Fruit fly (Drosophila melanogaster): ENCODE data around the gene CG33710.

CG33710 gene

DNA sequence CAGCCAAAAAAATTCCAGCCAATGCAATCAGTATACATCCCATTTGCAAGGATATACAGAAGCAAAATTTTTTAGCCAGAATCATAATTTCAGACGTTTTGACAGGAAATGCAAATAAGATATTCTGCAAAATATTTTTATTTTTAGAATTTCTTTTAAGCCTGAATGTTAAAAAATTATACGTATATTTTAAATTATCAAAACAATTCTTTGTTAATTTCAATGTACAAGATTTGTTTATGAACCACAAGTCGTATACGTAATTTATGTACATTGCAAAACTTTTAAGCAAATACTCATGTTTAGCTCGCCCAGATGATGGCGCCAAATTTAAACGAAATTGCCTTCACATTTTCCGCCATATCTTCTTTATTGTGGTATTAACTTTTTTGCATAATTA lies 1.8 kb upstream of the CG33710 start, which contains the start of gene CG42654:
CG42654 (minus strand) TSS at position 101 of the 400 bp plus-strand sequence.
- TF ChIP-seq CTCF (optimal IDR thresholded peaks at IDR 0.05) (no peak), CG8478 (optimal IDR thresholded peaks at IDR 0.05) (no peak)

DNA sequence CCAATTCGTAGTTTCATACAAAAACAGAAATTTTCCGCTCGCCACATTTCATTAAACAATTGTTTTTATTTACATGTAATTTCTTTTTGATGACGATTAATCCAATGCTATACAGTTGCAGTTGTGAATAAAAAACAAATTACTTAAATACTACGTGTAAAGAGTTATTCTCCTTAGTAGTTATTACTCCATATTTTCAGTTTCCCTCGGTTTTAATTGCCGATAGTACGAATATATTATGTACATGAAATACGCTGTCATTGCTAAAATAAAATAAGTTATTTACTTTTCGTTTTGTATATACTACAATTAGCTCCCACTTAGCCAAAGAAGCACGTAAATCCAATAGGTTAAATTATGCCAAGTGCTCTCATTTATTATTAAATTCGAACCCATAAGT lies 1.0 kb upstream of the CG33710 start, which contains the start of gene CG42655:
CG42655 (minus strand) TSS at position 101 of the 400 bp plus-strand sequence.
- TF ChIP-seq CTCF (optimal IDR thresholded peaks at IDR 0.05) (no peak), CG8478 (optimal IDR thresholded peaks at IDR 0.05) (no peak)

DNA sequence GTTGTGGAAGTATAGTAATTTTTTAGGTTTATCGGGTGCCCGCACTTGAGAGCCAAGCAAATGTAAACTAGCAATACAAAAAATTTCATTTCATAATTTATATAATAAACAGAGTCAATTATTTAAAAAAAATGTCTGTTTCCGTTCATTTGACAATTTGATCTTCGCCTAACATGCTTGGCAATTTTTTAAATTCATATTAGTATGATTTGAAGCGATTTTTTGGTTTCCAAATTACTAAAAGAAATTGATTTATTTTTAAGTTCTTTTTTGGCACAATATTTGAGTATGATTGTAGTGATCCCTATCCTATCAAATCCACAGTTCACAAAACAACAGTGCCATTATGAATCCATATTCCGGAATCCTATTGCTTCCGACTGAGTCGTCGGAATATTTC lies 722 bp downstream of the CG33710 start, which contains the start of gene CG34258:
CG34258 (minus strand) TSS at position 101 of the 400 bp plus-strand sequence.
- TF ChIP-seq CTCF (optimal IDR thresholded peaks at IDR 0.05), result no peak
- TF ChIP-seq CG8478 (optimal IDR thresholded peaks at IDR 0.05), result no peak

DNA sequence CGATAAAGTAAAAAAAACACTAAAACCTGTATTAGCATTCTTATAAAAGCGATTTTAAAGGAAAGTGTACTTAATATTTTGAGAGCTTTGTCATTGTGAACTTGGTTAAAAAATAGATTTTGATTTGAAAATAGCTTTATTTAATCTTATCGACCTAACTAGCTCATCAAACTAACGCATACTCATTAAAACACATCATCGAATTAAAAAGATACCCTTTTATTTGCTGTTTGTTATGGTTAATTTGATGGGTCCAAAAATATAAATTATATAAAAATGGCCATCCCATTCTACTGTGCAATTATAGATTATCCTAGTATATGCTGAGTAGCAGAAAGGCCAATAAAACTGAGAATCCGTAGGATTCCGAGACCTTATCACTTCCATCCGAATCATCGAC lies 1.6 kb downstream of the CG33710 start, which contains the start of gene CG32219:
CG32219 (minus strand) TSS at position 101 of the 400 bp plus-strand sequence.
- TF ChIP-seq CG8478 (optimal IDR thresholded peaks at IDR 0.05) (no peak), CTCF (optimal IDR thresholded peaks at IDR 0.05) (no peak)

DNA sequence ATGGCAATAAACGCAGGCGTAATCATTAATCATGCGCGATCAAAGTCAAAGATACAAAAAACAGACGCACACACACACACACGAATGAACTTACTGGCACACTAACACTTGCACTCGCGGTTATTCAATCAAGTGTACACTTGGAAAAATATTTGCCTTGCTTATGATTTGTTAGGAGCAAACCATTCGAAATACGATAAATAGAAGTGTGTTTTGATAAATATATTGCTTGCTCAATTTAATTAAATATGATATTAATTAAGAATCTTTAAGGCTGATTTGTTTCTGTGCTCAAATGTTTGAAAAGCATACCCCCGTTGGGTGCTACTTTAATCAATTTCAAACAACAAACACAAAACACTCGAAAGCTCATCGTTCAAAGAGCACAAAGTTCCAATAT lies 7.1 kb downstream of the CG33710 start:
- TF ChIP-seq CG8478 (optimal IDR thresholded peaks at IDR 0.05), result no peak
- no peak for TF ChIP-seq CTCF (optimal IDR thresholded peaks at IDR 0.05)

DNA sequence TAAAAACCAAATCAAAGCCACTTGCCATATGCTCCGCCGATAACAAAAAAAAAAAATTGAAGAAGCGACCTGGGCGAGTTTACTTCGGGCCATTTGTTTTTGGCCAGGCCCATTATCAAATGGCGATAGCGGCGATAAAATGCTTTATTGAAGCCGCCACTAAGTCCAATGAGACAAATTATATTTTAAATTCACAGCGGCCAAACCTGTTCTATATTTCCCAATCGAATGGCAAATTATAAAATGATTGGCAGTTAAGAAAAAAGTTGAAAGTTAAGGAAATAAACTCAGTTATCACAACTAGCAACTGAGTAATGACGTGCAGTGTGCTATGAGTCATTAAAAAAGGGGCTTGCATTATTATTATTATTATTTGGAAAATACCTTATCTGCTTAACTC lies 11.4 kb downstream of the CG33710 start:
- TF ChIP-seq CG8478 (optimal IDR thresholded peaks at IDR 0.05) (no peak), CTCF (optimal IDR thresholded peaks at IDR 0.05) (no peak)

DNA sequence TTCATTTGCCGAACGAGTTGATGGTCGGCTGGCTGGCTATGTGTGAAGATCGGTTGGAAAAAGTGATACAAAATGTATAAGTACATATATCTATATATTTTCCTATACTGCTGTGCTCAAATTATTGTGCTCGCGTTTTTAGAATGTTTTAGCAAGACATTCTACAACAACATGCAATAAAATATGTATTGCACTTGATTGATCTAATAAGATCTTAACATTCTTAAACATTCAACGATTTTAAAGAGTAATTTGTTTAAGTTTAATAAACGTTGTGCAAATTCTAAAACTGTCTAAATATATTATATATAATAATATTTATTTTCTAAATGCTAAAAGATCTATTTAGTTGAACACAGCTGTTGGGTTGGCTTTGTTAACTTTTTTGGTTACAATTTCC lies 12.2 kb downstream of the CG33710 start:
- TF ChIP-seq CTCF (optimal IDR thresholded peaks at IDR 0.05) (no peak), CG8478 (optimal IDR thresholded peaks at IDR 0.05) (no peak)

DNA sequence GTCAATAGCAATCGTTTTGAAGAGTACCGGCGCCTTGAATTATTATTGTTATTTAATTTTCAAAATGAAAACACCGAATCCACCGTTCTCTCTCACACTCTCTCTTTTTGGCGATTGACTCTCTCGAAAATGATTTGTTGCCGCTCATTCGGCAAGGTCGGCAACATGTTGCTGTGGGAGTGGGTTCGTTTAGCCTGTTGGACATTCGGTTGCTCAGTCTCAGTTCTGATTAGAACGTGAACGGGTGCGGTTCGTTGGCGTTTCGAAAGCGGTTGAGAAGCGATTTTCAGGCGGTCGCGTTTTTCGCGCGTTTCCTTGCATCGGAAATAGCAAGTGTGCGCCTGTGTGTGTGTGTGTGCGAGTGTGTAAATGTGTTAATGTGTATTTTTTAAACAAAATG lies 13.6 kb downstream of the CG33710 start, which contains the start of gene Ac76E:
Ac76E (plus strand) TSS at position 264 of the 400 bp plus-strand sequence.
- TF ChIP-seq CG8478 (optimal IDR thresholded peaks at IDR 0.05) (no peak), CTCF (optimal IDR thresholded peaks at IDR 0.05) (no peak)

DNA sequence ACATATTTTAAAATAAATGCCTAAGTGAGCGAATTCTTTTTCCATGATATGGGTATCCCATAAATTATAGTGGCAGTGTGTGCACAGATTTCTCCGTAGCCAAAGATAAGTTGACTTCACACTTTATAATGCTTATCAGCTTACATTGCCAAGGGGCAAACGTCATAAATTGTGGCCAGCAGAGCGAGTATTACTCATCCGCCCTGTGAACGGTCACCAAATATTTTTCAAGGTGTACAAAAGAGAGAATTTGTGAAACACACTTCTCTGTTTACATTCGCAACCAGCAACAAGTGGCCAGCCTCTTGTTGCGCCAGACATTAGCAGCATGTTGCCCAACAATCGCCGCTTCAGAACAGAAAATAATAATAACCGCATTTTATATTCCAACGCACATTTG lies 19.7 kb downstream of the CG33710 start:
- no peak for TF ChIP-seq CG8478 (optimal IDR thresholded peaks at IDR 0.05)
- no peak for TF ChIP-seq CTCF (optimal IDR thresholded peaks at IDR 0.05)

DNA sequence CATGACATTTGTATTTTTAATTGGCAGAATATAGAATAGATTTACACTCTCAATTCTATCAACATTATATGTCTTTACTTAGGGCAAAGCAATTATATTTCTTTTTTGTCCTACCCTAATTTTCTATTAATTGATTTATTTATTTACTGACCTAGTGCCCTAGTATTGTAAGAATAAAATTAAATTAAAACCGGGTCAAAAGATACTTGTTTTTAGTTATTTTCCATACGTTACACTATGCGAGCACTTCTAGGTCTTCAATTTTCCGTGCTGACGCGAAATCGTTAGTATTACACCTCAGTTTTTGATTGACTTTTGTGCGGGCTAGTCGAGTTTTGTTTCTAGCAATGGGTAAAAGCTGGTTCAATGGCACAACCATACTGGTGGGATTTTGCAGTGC lies 21.2 kb downstream of the CG33710 start, which contains the start of gene CG46462:
CG46462 (plus strand) TSS at position 301 of the 400 bp plus-strand sequence.
- no peak for TF ChIP-seq CTCF (optimal IDR thresholded peaks at IDR 0.05)
- TF ChIP-seq CG8478 (optimal IDR thresholded peaks at IDR 0.05), result no peak

DNA sequence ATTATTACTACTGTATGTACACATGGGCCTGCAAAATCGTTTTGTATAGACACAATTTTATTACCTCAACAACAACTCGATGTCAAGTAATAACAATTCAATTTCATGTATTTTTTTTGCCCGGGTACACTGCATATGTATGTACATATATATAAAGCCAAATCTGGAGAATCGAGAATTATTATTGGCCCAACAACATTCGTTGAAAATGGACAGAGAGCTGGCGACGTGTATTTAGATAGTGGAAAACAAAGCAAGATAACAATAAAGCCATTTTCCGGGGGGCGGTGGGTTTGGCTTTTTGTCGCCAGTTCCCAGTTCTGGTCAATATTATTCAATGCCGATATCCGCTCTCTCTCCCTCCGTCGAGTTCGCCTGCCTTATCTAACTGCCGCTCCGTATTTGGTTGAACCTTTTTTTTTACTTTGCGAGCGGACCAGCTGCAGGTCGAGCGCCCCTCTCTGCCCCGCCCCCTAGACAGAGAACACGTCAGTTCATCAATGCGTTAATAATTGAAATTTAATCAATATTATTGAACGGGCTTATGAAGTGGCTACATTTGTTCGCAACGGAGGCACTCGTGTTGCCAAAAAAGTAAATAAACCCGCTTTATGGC lies 22.8 kb downstream of the CG33710 start:
- TF ChIP-seq CTCF (optimal IDR thresholded peaks at IDR 0.05), result no peak
- TF ChIP-seq CG8478 (optimal IDR thresholded peaks at IDR 0.05), result no peak

DNA sequence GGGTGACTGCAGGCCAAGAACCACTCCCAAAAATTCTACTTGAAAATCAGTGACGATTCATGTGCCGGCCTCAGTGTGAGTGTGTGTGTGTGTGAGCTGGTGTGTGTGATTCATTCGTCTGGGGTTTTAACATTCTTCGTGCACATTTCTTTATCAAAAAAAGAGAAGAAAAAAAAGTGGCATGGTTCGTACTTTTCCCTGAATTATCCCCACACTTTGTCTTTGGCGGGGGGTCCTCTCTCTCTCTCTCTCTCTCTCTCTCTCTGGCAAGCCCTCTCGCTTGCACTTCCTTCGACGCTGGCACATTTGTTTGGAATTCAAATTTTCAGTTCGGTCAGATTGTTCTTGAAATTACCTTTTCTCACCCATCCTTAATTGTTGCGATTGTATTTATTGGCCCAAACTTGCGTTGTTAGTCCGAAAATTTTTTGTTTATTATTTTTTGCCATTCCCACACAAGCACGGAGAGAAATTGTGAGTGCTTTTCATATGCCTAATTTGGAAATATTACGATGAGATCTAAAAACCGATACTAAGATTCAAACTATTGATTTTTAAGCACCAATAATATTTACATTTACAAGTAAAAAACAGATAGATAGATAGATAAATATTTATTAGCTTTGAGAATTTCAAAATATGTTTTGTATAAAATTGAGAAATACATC lies 23.4 kb downstream of the CG33710 start:
- TF ChIP-seq CTCF (optimal IDR thresholded peaks at IDR 0.05) (no peak), CG8478 (optimal IDR thresholded peaks at IDR 0.05) (no peak)

DNA sequence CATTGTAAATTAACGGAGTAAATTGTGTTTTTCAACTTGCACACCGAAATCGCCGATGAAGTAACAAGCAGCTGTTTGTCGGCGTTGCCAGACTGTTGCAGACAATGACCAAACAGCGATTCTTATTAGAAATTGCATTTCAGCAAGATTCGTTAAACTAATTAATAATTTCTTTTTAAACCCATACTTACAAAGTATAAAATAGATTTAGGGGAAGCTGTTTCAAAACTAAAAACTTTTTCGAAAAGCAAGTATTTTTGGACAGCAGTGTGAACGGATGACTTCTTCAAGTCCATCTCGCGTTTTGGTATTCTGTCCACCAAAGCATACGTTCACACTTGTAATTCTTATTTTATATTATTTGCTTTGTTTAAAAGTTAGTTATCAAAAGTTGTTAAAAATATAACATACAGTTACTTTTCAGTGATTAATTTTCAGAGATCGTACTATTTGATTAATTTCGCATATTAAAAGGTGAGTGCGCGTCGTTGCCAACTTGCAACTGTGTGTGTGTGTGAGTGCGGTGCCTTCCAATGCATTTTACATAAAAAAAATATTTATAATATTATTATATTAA lies 24.1 kb downstream of the CG33710 start, which contains the start of the genes CG8004 and RhoGDI:
CG8004 (minus strand) TSS at position 74 of the 577 bp plus-strand sequence.
RhoGDI (plus strand) TSS at position 309 of the 577 bp plus-strand sequence.
- TF ChIP-seq CTCF (optimal IDR thresholded peaks at IDR 0.05) (no peak), CG8478 (optimal IDR thresholded peaks at IDR 0.05) (no peak)

DNA sequence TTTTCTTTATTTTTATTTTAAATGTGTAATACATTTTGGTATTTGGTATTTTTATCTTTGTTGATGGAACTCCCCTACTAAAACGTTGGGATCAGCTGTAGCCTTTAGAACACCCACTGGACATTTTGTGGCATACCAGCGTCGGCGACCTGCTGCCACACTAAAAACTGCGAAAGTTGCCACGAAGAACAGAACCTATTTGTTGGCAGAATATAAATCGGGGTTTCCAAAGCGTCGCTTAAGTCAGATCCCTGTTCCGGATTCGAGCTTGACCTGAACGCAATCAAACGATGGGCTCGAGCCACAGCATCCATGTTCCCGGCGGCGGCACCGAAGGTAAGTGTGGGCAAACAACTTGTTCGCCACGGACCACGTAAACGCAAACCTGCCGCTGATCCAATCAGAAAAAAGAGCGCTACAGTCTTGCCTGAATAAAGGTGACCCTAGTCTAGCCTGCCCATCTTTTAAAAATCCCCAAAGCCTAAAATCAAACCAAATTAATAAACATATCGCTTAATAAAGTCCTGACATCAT lies 27.8 kb downstream of the CG33710 start, which contains the start of gene Grasp65:
Grasp65 (plus strand) TSS at position 173 of the 534 bp plus-strand sequence.
- TF ChIP-seq CG8478 (optimal IDR thresholded peaks at IDR 0.05) (no peak), CTCF (optimal IDR thresholded peaks at IDR 0.05) (no peak)

Data from S2 (cell line).